Worm (Caenorhabditis elegans) whole organism, mixed stage, embryonic: ENCODE data around the gene C39D10.11.

ENCODE experiments used
- nhr-237 ChIP-seq: fragments of 150-350 bp; optimal IDR thresholded peaks from 2 replicates; lab custom pipeline; 2014; ENCODE audit warnings: missing biosample characterization, missing genetic modification characterization
- snpc-4 ChIP-seq: fragments of 150-350 bp; optimal IDR thresholded peaks from 2 replicates; lab custom pipeline; 2014; ENCODE audit warnings: missing biosample characterization, missing genetic modification characterization
- unc-62 ChIP-seq: fragments of 150-350 bp; optimal IDR thresholded peaks from 2 replicates; lab custom pipeline; 2014; ENCODE audit warnings: missing biosample characterization, missing genetic modification reagents, missing genetic modification characterization

- TF ChIP-seq snpc-4 (no peak), nhr-237 (tag; lab: Kevin White, UChicago) (no peak), unc-62 (no peak)
These were observed 3.4 kb downstream of the C39D10.11 start, which contains the start of gene C39D10.1 for ce11 chrX:7906430-7907014.
